Fruit fly (Drosophila melanogaster): Measurements from ENCODE around the gene Dhc36C.

Dhc36C gene

DNA sequence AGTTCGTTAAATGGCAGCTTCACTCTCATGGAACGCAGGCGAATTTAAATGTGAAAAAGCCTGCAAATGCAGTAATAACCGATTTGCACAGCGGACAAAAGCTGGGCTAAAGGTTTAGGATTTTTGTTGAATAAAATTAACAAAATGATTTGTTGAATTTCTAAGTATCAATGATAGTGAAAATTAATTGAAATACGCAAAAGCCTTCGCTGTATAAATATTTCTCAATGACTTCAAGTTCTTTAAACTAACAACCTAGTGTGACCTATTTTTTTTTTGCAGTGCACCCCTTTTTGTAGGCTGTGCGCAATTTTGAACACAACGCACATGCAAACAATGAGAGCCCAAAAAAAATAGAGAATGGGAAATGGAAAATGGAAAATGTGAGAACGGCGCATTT, 34.3 kb upstream of the Dhc36C start (continued):
- TF ChIP-seq cyc (GFP tag; optimal IDR thresholded peaks at IDR 0.05) = no peak
- TF ChIP-seq salr (GFP tag; optimal IDR thresholded peaks at IDR 0.05) = no peak
- no peak for TF ChIP-seq CG4318 (GFP tag; optimal IDR thresholded peaks at IDR 0.05)
- peak; percentile 7 for TF ChIP-seq lz (GFP tag; optimal IDR thresholded peaks at IDR 0.05)
- no peak for TF ChIP-seq Sox15 (GFP tag; optimal IDR thresholded peaks at IDR 0.05)
- peak; percentile 61 for TF ChIP-seq acj6 (GFP tag; optimal IDR thresholded peaks at IDR 0.05)
- no peak for TF ChIP-seq Smox (GFP tag; optimal IDR thresholded peaks at IDR 0.05)
- no peak for TF ChIP-seq CG34406 (GFP tag; optimal IDR thresholded peaks at IDR 0.05)
- TF ChIP-seq CG1621 (tag; optimal IDR thresholded peaks at IDR 0.05) = no peak
- TF ChIP-seq CG6854 (GFP tag; optimal IDR thresholded peaks at IDR 0.05) = no peak
- peak; percentile 17 for TF ChIP-seq CG31627 (GFP tag; optimal IDR thresholded peaks at IDR 0.05)
- no peak for TF ChIP-seq topi (GFP tag; optimal IDR thresholded peaks at IDR 0.05)
- TF ChIP-seq CG6163 (GFP tag; IDR thresholded peaks at IDR 0.05) = peak; percentile 42; the same call in 1 of the 3 replicates
- no peak for TF ChIP-seq dac (GFP tag; optimal IDR thresholded peaks at IDR 0.05)
- peak; percentile 46 for TF ChIP-seq Sox14 (GFP tag; optimal IDR thresholded peaks at IDR 0.05)
- TF ChIP-seq Eip75B (GFP tag; optimal IDR thresholded peaks at IDR 0.05) = peak; percentile 49
- TF ChIP-seq OdsH (GFP tag; optimal IDR thresholded peaks at IDR 0.05) = peak; percentile 46
- peak; percentile 2 for TF ChIP-seq CG3919 (GFP tag; optimal IDR thresholded peaks at IDR 0.05)
- TF ChIP-seq CG3032 (tag; optimal IDR thresholded peaks at IDR 0.05) = no peak
- TF ChIP-seq esn (GFP tag; optimal IDR thresholded peaks at IDR 0.05) = peak; percentile 26
- peak; percentile 39 for TF ChIP-seq Gug (GFP tag; IDR thresholded peaks at IDR 0.05)
- peak; percentile 63 for TF ChIP-seq Lpt (GFP tag; optimal IDR thresholded peaks at IDR 0.05)
- peak; percentile 6 for TF ChIP-seq Ets96B (tag; optimal IDR thresholded peaks at IDR 0.05)

DNA sequence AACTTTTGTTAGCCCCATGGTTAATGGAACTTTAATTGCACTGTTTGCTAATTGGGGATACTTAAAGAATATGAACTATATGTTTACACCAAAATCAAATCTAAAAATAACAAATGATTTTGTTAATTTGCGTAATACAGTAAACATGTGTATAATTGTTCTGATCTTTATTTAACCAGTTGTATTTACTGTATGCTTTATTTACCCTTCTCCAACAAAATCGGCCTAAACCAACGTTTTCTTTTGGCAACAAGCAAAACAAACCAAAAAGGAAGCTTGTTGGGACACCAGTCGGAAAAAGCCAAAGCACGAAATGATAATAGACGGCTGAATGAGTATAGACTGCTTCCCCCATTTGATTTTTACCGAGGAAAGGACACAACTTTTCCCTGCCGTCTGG, 30.6 kb upstream of the Dhc36C start:
- TF ChIP-seq topi (GFP tag; optimal IDR thresholded peaks at IDR 0.05) = no peak
- no peak for TF ChIP-seq CG3919 (GFP tag; optimal IDR thresholded peaks at IDR 0.05)
- no peak for TF ChIP-seq CG32006 (GFP tag; optimal IDR thresholded peaks at IDR 0.05)
- peak; percentile 76 for TF ChIP-seq fkh (GFP tag; optimal IDR thresholded peaks at IDR 0.05)
- no peak for TF ChIP-seq Eip93F (GFP tag; optimal IDR thresholded peaks at IDR 0.05)
- peak; percentile 19 for TF ChIP-seq vri (GFP tag; optimal IDR thresholded peaks at IDR 0.05)
- TF ChIP-seq CG6808 (GFP tag; optimal IDR thresholded peaks at IDR 0.05) = no peak
- no peak for TF ChIP-seq Smox (GFP tag; optimal IDR thresholded peaks at IDR 0.05)
- TF ChIP-seq Hr38 (GFP tag; optimal IDR thresholded peaks at IDR 0.05) = no peak
- no peak for TF ChIP-seq fd59A (GFP tag; optimal IDR thresholded peaks at IDR 0.05)
- no peak for TF ChIP-seq CG7368 (GFP tag; optimal IDR thresholded peaks at IDR 0.05)
- no peak for TF ChIP-seq CG11902 (GFP tag; optimal IDR thresholded peaks at IDR 0.05)
- TF ChIP-seq CG16779 (tag; optimal IDR thresholded peaks at IDR 0.05) = no peak
- no peak for TF ChIP-seq CG6854 (GFP tag; optimal IDR thresholded peaks at IDR 0.05)
- TF ChIP-seq Eip75B (GFP tag; optimal IDR thresholded peaks at IDR 0.05) = no peak
- no peak for TF ChIP-seq net (GFP tag; optimal IDR thresholded peaks at IDR 0.05)

DNA sequence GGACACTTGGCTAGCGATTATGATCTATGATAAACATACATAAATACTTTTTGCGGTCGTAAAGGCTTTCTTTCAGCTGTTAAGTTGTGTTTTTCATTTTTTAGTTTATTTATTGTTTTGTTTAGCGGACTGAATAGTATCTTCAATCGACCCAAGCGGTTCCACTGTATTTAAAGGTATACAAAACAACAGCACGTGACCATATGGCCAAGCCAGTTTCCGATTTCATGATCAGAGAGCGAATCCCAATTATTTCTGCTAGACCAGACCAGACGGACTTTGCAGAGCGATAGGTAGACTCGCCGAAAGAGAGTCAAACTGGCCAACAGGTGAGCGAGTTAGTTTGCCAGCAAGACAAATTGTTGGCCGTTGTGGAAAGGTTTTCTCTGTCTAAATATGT, 29.7 kb upstream of the Dhc36C start, which contains the start of gene Sgt:
Gene Sgt, plus strand, starts transcription at position 80 of the 400 bp plus-strand sequence.
- 0 out of 2 replicates have a peak, but pooled peaks have one; percentile 24 for TF ChIP-seq CG15336 (GFP tag; IDR thresholded peaks at IDR 0.05)
- no peak for TF ChIP-seq Ets96B (tag; optimal IDR thresholded peaks at IDR 0.05)
- no peak for TF ChIP-seq OdsH (GFP tag; optimal IDR thresholded peaks at IDR 0.05)
- no peak for TF ChIP-seq CG10669 (GFP tag; optimal IDR thresholded peaks at IDR 0.05)
- no peak for TF ChIP-seq Blimp-1 (GFP tag; optimal IDR thresholded peaks at IDR 0.05)
- no peak for TF ChIP-seq CG11762 (GFP tag; optimal IDR thresholded peaks at IDR 0.05; ENCODE audit: insufficient read depth)

Measured in whole organism, prepupa.